Fruit fly (Drosophila melanogaster) whole organism, embryonic: ENCODE data around the gene CG15767.
A peak's percentile ranks its signal among the peaks of the same experiment; 100 is the strongest.

Experiments used
- BEAF-32 ChIP-seq: fragments of 200-800 bp; sonication (Bioruptor generic); optimal IDR thresholded peaks from 3 replicates; lab custom pipeline; 2017; ENCODE audit warnings: missing biosample characterization, missing genetic modification characterization, mild to moderate bottlenecking, moderate library complexity, missing genetic modification reagents
- Bdp1 ChIP-seq: fragments of 200-800 bp; sonication (Bioruptor generic); optimal IDR thresholded peaks from 3 replicates; lab custom pipeline; 2016; ENCODE audit warnings: missing biosample characterization, missing genetic modification characterization
- Bteb2 ChIP-seq: fragments of 200-800 bp; sonication (Bioruptor generic); optimal IDR thresholded peaks from 2 replicates; lab custom pipeline; 2016; ENCODE audit warnings: missing biosample characterization, missing genetic modification characterization
- CG10267 ChIP-seq: fragments of 200-800 bp; sonication (Bioruptor generic); optimal IDR thresholded peaks from 2 replicates; lab custom pipeline; 2018; ENCODE audit warnings: missing biosample characterization, mild to moderate bottlenecking, missing genetic modification characterization, moderate library complexity
- CG11247 ChIP-seq: fragments of 200-800 bp; sonication (Bioruptor generic); IDR thresholded peaks from 2 replicates; pipeline ENCODE4 v1.3.6; 2022; ENCODE audit warnings: missing biosample characterization, missing genetic modification characterization
- CG11456 ChIP-seq: fragments of 200-800 bp; sonication (Bioruptor generic); IDR thresholded peaks from 3 replicates; pipeline ENCODE4 v1.3.6; 2022; ENCODE audit warnings: missing biosample characterization, missing genetic modification characterization
- CG11696 ChIP-seq: fragments of 200-800 bp; sonication (Bioruptor generic); IDR thresholded peaks from 2 replicates; pipeline ENCODE4 v1.3.6; 2022; ENCODE audit warnings: missing biosample characterization, missing genetic modification characterization
- CG12659 ChIP-seq: fragments of 200-800 bp; sonication (Bioruptor generic); optimal IDR thresholded peaks from 3 replicates; lab custom pipeline; 2017; ENCODE audit warnings: mild to moderate bottlenecking, missing biosample characterization, missing genetic modification reagents, missing genetic modification characterization
- CG14710 ChIP-seq: fragments of 200-800 bp; sonication (Bioruptor generic); optimal IDR thresholded peaks from 3 replicates; lab custom pipeline; 2019; ENCODE audit warnings: missing biosample characterization, mild to moderate bottlenecking, missing genetic modification characterization, moderate library complexity
- CG15073 ChIP-seq: fragments of 200-800 bp; sonication (Bioruptor generic); optimal IDR thresholded peaks from 2 replicates; lab custom pipeline; 2016; ENCODE audit warnings: missing biosample characterization, missing genetic modification characterization
- CG17328 ChIP-seq: fragments of 200-800 bp; sonication (Bioruptor generic); IDR thresholded peaks from 2 replicates; pipeline ENCODE4 v1.3.6; 2022; ENCODE audit warnings: missing biosample characterization, missing genetic modification characterization
- CG18011 ChIP-seq: fragments of 200-800 bp; sonication (Bioruptor generic); optimal IDR thresholded peaks from 2 replicates; lab custom pipeline; 2017; ENCODE audit warnings: missing biosample characterization, missing genetic modification characterization, mild to moderate bottlenecking, moderate library complexity, missing genotype
- CG1832 ChIP-seq: fragments of 200-800 bp; sonication (Bioruptor generic); optimal IDR thresholded peaks from 2 replicates; lab custom pipeline; 2017; ENCODE audit warnings: missing biosample characterization, mild to moderate bottlenecking, missing genetic modification characterization, inconsistent platforms
- CG18619 ChIP-seq: fragments of 200-800 bp; sonication (Bioruptor generic); optimal IDR thresholded peaks from 3 replicates; lab custom pipeline; 2017; ENCODE audit warnings: missing biosample characterization, mild to moderate bottlenecking, missing genetic modification characterization
- CG3163 ChIP-seq: fragments of 200-800 bp; sonication (Bioruptor generic); optimal IDR thresholded peaks from 3 replicates; lab custom pipeline; 2016; ENCODE audit warnings: missing biosample characterization, missing genetic modification characterization
- CG3726 ChIP-seq: fragments of 200-800 bp; sonication (Bioruptor generic); IDR thresholded peaks from 3 replicates; pipeline ENCODE4, ENCODE4 v1.3.6; 2022; ENCODE audit warnings: missing biosample characterization, missing genetic modification characterization
- CG6272 ChIP-seq: fragments of 200-800 bp; sonication (Bioruptor generic); IDR thresholded peaks from 2 replicates; pipeline ENCODE4 v1.3.6; 2022; ENCODE audit warnings: missing biosample characterization, missing genetic modification characterization
- CG7372 ChIP-seq: fragments of 200-800 bp; sonication (Bioruptor generic); IDR thresholded peaks from 2 replicates; pipeline ENCODE4 v1.3.6; 2022; ENCODE audit warnings: missing biosample characterization, missing genetic modification characterization
- CG7987 ChIP-seq: fragments of 200-800 bp; sonication (Bioruptor generic); optimal IDR thresholded peaks from 2 replicates; lab custom pipeline; 2018; ENCODE audit warnings: missing biosample characterization, mild to moderate bottlenecking, missing genetic modification characterization, moderate library complexity
- CTCF ChIP-seq: fragments of 200-800 bp; sonication (Bioruptor generic); optimal IDR thresholded peaks from 2 replicates; lab custom pipeline; 2017; ENCODE audit warnings: missing biosample characterization, mild to moderate bottlenecking, missing genetic modification characterization, moderate library complexity
- CrebB ChIP-seq: fragments of 200-800 bp; sonication (Bioruptor generic); optimal IDR thresholded peaks from 3 replicates; lab custom pipeline; 2018; ENCODE audit warnings: missing biosample characterization, mild to moderate bottlenecking, missing genetic modification characterization
- D ChIP-seq, 2 experiments: fragments of 200-800 bp in 1 of 2; fragments of >200 bp in 1 of 2; sonication (Bioruptor generic) in 1 of 2; optimal IDR thresholded peaks; 2 replicates in 1 of 2; 3 replicates in 1 of 2; lab custom pipeline; 2017; ENCODE audit warnings: mild to moderate bottlenecking in 1 of 2, missing biosample characterization in 1 of 2, missing genetic modification characterization in 1 of 2, missing genetic modification reagents in 1 of 2
- Dp ChIP-seq: fragments of 200-800 bp; sonication (Bioruptor generic); optimal IDR thresholded peaks from 2 replicates; lab custom pipeline; 2018; ENCODE audit warnings: missing biosample characterization, mild to moderate bottlenecking, missing genetic modification characterization, moderate library complexity
- H15 ChIP-seq: fragments of 200-800 bp; sonication (Bioruptor generic); IDR thresholded peaks from 3 replicates; pipeline ENCODE4 v1.3.6; 2022; ENCODE audit warnings: missing biosample characterization, missing genetic modification characterization
- HLH4C ChIP-seq: fragments of 200-800 bp; sonication (Bioruptor generic); IDR thresholded peaks from 3 replicates; pipeline ENCODE4 v1.3.6; 2022; ENCODE audit warnings: missing biosample characterization, missing genetic modification characterization; ENCODE audit not compliant: partially characterized antibody
- NC2β ChIP-seq: fragments of 200-800 bp; sonication (Bioruptor generic); optimal IDR thresholded peaks from 2 replicates; lab custom pipeline; 2016; ENCODE audit warnings: missing biosample characterization, missing genetic modification characterization
- Ravus ChIP-seq: fragments of 200-800 bp; sonication (Bioruptor generic); IDR thresholded peaks from 2 replicates; pipeline ENCODE4 v1.3.6; 2022; ENCODE audit warnings: missing biosample characterization, missing genetic modification characterization
- Sox102F ChIP-seq: fragments of 200-800 bp; sonication (Bioruptor generic); optimal IDR thresholded peaks from 2 replicates; lab custom pipeline; 2018; ENCODE audit warnings: missing biosample characterization, mild to moderate bottlenecking, missing genetic modification characterization, moderate library complexity
- Ssrp ChIP-seq: fragments of 200-800 bp; sonication (Bioruptor generic); optimal IDR thresholded peaks from 2 replicates; lab custom pipeline; 2018; ENCODE audit warnings: missing biosample characterization, mild to moderate bottlenecking, missing genetic modification characterization, moderate library complexity
- cad ChIP-seq: fragments of >200 bp; optimal IDR thresholded peaks from 2 replicates; lab custom pipeline; 2017; ENCODE audit warnings: missing biosample characterization, missing genetic modification characterization
- esg ChIP-seq: fragments of 200-800 bp; sonication (Bioruptor generic); conservative IDR thresholded peaks from 2 replicates; pipeline ENCODE4 v1.3.6; 2022; ENCODE audit warnings: missing biosample characterization, missing genetic modification characterization
- gfzf ChIP-seq: fragments of 200-800 bp; sonication (Bioruptor generic); optimal IDR thresholded peaks from 2 replicates; lab custom pipeline; 2016; ENCODE audit warnings: missing biosample characterization, mild to moderate bottlenecking, missing genetic modification characterization, moderate library complexity
- grn ChIP-seq: fragments of 200-800 bp; sonication (Bioruptor generic); optimal IDR thresholded peaks from 3 replicates; lab custom pipeline; 2017; ENCODE audit warnings: missing biosample characterization, missing genetic modification characterization
- hb ChIP-seq: fragments of 200-800 bp; sonication (Bioruptor generic); IDR thresholded peaks from 3 replicates; pipeline ENCODE4 v1.3.6; 2022; ENCODE audit warnings: missing biosample characterization, missing genetic modification characterization; ENCODE audit not compliant: partially characterized antibody
- hkb ChIP-seq, 2 experiments: fragments of 200-800 bp in 1 of 2; fragments of >200 bp in 1 of 2; sonication (Bioruptor generic) in 1 of 2; IDR thresholded peaks in 1 of 2; optimal IDR thresholded peaks in 1 of 2; 2 replicates each; pipeline versions ENCODE4 v1.3.6 to Lab custom; 2017 to 2022; ENCODE audit warnings: missing biosample characterization in 1 of 2, missing genetic modification characterization in 1 of 2
- kni ChIP-seq: fragments of 200-800 bp; sonication (Bioruptor generic); optimal IDR thresholded peaks from 3 replicates; lab custom pipeline; 2017; ENCODE audit warnings: mild to moderate bottlenecking, missing biosample characterization, missing genetic modification reagents, missing genetic modification characterization
- luna ChIP-seq: fragments of 200-800 bp; sonication (Bioruptor generic); optimal IDR thresholded peaks from 2 replicates; lab custom pipeline; 2016; ENCODE audit warnings: missing biosample characterization, missing genetic modification characterization
- maf-S ChIP-seq: fragments of 200-800 bp; sonication (Bioruptor generic); optimal IDR thresholded peaks from 2 replicates; lab custom pipeline; 2016; ENCODE audit warnings: missing biosample characterization, missing genetic modification characterization
- mirr ChIP-seq: fragments of 200-800 bp; sonication (Bioruptor generic); optimal IDR thresholded peaks from 3 replicates; lab custom pipeline; 2018; ENCODE audit warnings: missing biosample characterization, mild to moderate bottlenecking, missing genetic modification characterization
- nerfin-1 ChIP-seq: fragments of 200-800 bp; sonication (Bioruptor generic); optimal IDR thresholded peaks from 3 replicates; lab custom pipeline; 2019; ENCODE audit warnings: missing biosample characterization, mild to moderate bottlenecking, missing genetic modification characterization, moderate library complexity
- nerfin-2 ChIP-seq: fragments of 200-800 bp; sonication (Bioruptor generic); IDR thresholded peaks from 2 replicates; pipeline ENCODE4 v1.3.6; 2022; ENCODE audit warnings: missing biosample characterization, missing genetic modification characterization; ENCODE audit not compliant: partially characterized antibody
- salm ChIP-seq: fragments of 200-800 bp; sonication (Bioruptor generic); optimal IDR thresholded peaks from 2 replicates; lab custom pipeline; 2018; ENCODE audit warnings: missing biosample characterization, mild to moderate bottlenecking, missing genetic modification characterization
- scrt ChIP-seq: fragments of 200-800 bp; sonication (Bioruptor generic); optimal IDR thresholded peaks from 2 replicates; lab custom pipeline; 2018; ENCODE audit warnings: missing biosample characterization, mild to moderate bottlenecking, missing genetic modification characterization, moderate library complexity
- trem ChIP-seq: fragments of 200-800 bp; optimal IDR thresholded peaks from 3 replicates; lab custom pipeline; 2019; ENCODE audit warnings: missing biosample characterization, mild to moderate bottlenecking, missing genetic modification characterization, moderate library complexity
- vfl ChIP-seq: fragments of 200-800 bp; sonication (Bioruptor generic); optimal IDR thresholded peaks from 2 replicates; lab custom pipeline; 2016; ENCODE audit warnings: missing biosample characterization, missing genetic modification characterization
- vvl ChIP-seq: fragments of 200-800 bp; sonication (Bioruptor generic); IDR thresholded peaks from 2 replicates; pipeline ENCODE4 v1.3.6; 2022; ENCODE audit warnings: missing biosample characterization, missing genetic modification characterization
- wek ChIP-seq: fragments of 200-800 bp; sonication (Bioruptor generic); optimal IDR thresholded peaks from 3 replicates; lab custom pipeline; 2018; ENCODE audit warnings: missing biosample characterization, mild to moderate bottlenecking, missing genetic modification characterization, moderate library complexity

Gene CG15767

dm6 chrX:5764001-5764892 lies 25.0 kb upstream of the CG15767 start, which contains the start of the genes MAPk-Ak2 and CG42699 (continued):
- TF ChIP-seq gfzf = peak; percentile 84
- peak; percentile 87 for TF ChIP-seq CrebB (tag; lab: Kevin White, UChicago)
- TF ChIP-seq Ssrp (tag; lab: Kevin White, UChicago) = no peak
- no peak for TF ChIP-seq CG6272 (GFP tag; lab: Robert Waterston, UW)
- TF ChIP-seq H15 (GFP tag; lab: Robert Waterston, UW) = no peak
- TF ChIP-seq CG15073 = no peak
- peak; percentile 63 for TF ChIP-seq CG11247
- TF ChIP-seq CG17328 = peak; percentile 42; the same call in 1 of the 2 replicates
- peak; percentile 48 for TF ChIP-seq vfl (GFP tag; lab: Kevin White, UChicago)
- TF ChIP-seq CG3726 (GFP tag; lab: Robert Waterston, UW) = no peak; the same call in 2 of the 3 replicates
- TF ChIP-seq NC2β (GFP tag; lab: Kevin White, UChicago) = peak; percentile 77
- peak; percentile 69 for TF ChIP-seq scrt (GFP tag; lab: Kevin White, UChicago)
- peak; percentile 62 for TF ChIP-seq CG11696 (GFP tag; lab: Robert Waterston, UW)
- TF ChIP-seq salm (tag; lab: Kevin White, UChicago) = peak; percentile 62
- peak; percentile 94 for TF ChIP-seq nerfin-1 (tag; lab: Kevin White, UChicago)
- TF ChIP-seq maf-S = peak; percentile 79
- TF ChIP-seq Sox102F (GFP tag; lab: Kevin White, UChicago) = no peak
- TF ChIP-seq wek (GFP tag; lab: Kevin White, UChicago) = peak; percentile 88
- TF ChIP-seq CG18619 (GFP tag; lab: Kevin White, UChicago) = peak; percentile 85
- no peak for TF ChIP-seq CG1832 (GFP tag; lab: Kevin White, UChicago)
- no peak for TF ChIP-seq hkb (optimal IDR thresholded peaks at IDR 0.05; lab: Kevin White, UChicago)
- TF ChIP-seq hkb (GFP tag; IDR thresholded peaks at IDR 0.05; lab: Robert Waterston, UW) = peak; percentile 83
- TF ChIP-seq CG18011 (GFP tag; lab: Kevin White, UChicago) = peak; percentile 29
- peak; percentile 64 for TF ChIP-seq BEAF-32
- TF ChIP-seq CG14710 (tag; lab: Kevin White, UChicago) = peak; percentile 65
- TF ChIP-seq trem (tag; lab: Kevin White, UChicago) = peak; percentile 68
- TF ChIP-seq nerfin-2 (GFP tag; lab: Robert Waterston, UW) = peak; percentile 84
- peak; percentile 40 for TF ChIP-seq vvl
- TF ChIP-seq Ravus (GFP tag; lab: Robert Waterston, UW) = no peak
- TF ChIP-seq CG7987 (GFP tag; lab: Kevin White, UChicago) = peak; percentile 95
- peak; percentile 54 for TF ChIP-seq Bteb2 (GFP tag; lab: Kevin White, UChicago)
- peak; percentile 46 for TF ChIP-seq CG10267 (tag; lab: Kevin White, UChicago)
- TF ChIP-seq CTCF = peak; percentile 7
- TF ChIP-seq CG3163 = peak; percentile 67
- TF ChIP-seq kni (GFP tag; lab: Kevin White, UChicago) = peak; percentile 99
- peak; percentile 30 for TF ChIP-seq Dp (GFP tag; lab: Kevin White, UChicago)
- TF ChIP-seq CG12659 (GFP tag; lab: Kevin White, UChicago) = peak; percentile 90
- TF ChIP-seq hb (GFP tag; lab: Robert Waterston, UW) = peak; percentile 82
- TF ChIP-seq Bdp1 (GFP tag; lab: Kevin White, UChicago) = peak; percentile 71
- TF ChIP-seq luna = peak; percentile 67
- TF ChIP-seq D (optimal IDR thresholded peaks at IDR 0.05; lab: Kevin White, UChicago) = no peak
- TF ChIP-seq D (GFP tag; optimal IDR thresholded peaks at IDR 0.05; lab: Kevin White, UChicago) = peak; percentile 74
- peak; percentile 95 for TF ChIP-seq grn (GFP tag; lab: Kevin White, UChicago)
- no peak for TF ChIP-seq esg (GFP tag; lab: Robert Waterston, UW)
- peak; percentile 70; the same call in 2 of the 3 replicates for TF ChIP-seq CG11456 (GFP tag; lab: Robert Waterston, UW)
- TF ChIP-seq HLH4C (GFP tag; lab: Robert Waterston, UW) = peak; percentile 85
- peak; percentile 89 for TF ChIP-seq mirr (GFP tag; lab: Kevin White, UChicago)
- no peak for TF ChIP-seq cad (GFP tag; lab: Kevin White, UChicago)
- TF ChIP-seq CG7372 (GFP tag; lab: Robert Waterston, UW) = peak; percentile 38; the same call in 1 of the 2 replicates
